Fruit fly (Drosophila melanogaster) whole organism, embryonic: ENCODE measurements around the gene CG11454.

Experiments
- CG12219 ChIP-seq: fragments of 200-800 bp; sonication (Bioruptor generic); optimal IDR thresholded peaks from 3 replicates; lab custom pipeline; 2018; ENCODE audit warnings: missing biosample characterization, mild to moderate bottlenecking, missing genetic modification characterization
- CG1233 ChIP-seq: fragments of 200-800 bp; sonication (Bioruptor generic); optimal IDR thresholded peaks from 4 replicates; lab custom pipeline; 2018; ENCODE audit warnings: missing biosample characterization, mild to moderate bottlenecking, missing genetic modification characterization
- CG13894 ChIP-seq: fragments of 200-800 bp; sonication (Bioruptor generic); optimal IDR thresholded peaks from 3 replicates; lab custom pipeline; 2018; ENCODE audit warnings: missing biosample characterization, mild to moderate bottlenecking, missing genetic modification characterization, moderate library complexity
- chif ChIP-seq, 2 experiments: fragments of 200-800 bp; sonication (Bioruptor generic); optimal IDR thresholded peaks; 3 replicates each; lab custom pipeline; 2016; ENCODE audit warnings: missing biosample characterization in 2 of 2, missing genetic modification characterization in 2 of 2
- dan ChIP-seq: fragments of 200-800 bp; sonication (Bioruptor generic); IDR thresholded peaks from 2 replicates; pipeline ENCODE4 v1.3.6; 2022; ENCODE audit warnings: missing biosample characterization, missing genetic modification characterization
- ftz-f1 ChIP-seq: fragments of 200-800 bp; sonication (Bioruptor generic); optimal IDR thresholded peaks from 2 replicates; lab custom pipeline; 2016; ENCODE audit warnings: missing biosample characterization, missing genetic modification characterization
- pzg ChIP-seq: fragments of 200-800 bp; sonication (Bioruptor generic); optimal IDR thresholded peaks from 3 replicates; lab custom pipeline; 2018; ENCODE audit warnings: missing biosample characterization, mild to moderate bottlenecking, missing genetic modification characterization, moderate library complexity
- tio ChIP-seq: fragments of 200-800 bp; sonication (Bioruptor generic); optimal IDR thresholded peaks from 2 replicates; lab custom pipeline; 2017; ENCODE audit warnings: missing biosample characterization, missing genetic modification characterization, inconsistent platforms

DNA sequence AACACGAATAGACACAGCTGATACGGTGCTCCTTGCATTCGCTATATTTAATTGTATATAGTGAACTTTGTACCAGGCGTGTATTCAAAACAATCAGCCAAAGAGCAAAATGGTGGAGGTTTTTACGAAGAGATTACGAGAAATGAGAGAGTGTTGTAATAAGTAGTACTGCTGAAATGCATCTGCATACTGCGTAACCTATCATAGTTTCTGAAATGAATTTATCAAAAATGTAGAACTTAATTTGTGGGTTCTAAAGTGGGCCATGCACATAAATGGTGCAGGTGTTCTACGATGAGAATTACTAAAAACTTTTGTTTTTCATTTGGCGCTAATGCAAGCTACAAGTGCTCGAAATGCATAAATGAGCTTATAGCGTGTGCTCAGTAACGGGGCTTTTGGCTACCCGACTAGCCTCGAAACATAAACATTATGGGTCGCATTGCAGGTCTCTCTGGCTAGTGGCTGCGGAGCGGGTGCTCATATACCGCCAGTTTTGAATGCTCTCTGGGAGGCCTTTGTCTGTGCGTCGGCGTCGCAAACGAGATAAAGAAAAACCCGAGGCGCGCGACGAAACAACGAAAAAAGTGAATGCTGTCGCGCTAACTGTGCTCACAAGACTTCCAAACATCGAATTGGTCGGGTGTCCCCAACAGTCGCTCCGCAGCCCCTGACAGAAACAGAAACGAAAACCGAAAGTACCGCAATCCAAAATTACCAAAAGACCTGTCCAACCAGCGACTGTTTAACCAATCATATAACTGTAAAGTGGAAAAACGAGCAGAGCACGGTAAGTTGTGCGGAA is 11.5 kb upstream of the CG11454 start, which contains the start of gene Gs1:
- TF ChIP-seq CG13894: peak; percentile 67
- no peak for TF ChIP-seq dan (GFP tag; lab: Robert Waterston, UW)
- peak; percentile 37 for TF ChIP-seq CG1233
- TF ChIP-seq ftz-f1 (GFP tag; lab: Kevin White, UChicago): peak; percentile 89
- no peak for TF ChIP-seq chif (GFP tag; optimal IDR thresholded peaks at IDR 0.05; lab: Kevin White, UChicago)
- no peak for TF ChIP-seq pzg (GFP tag; lab: Kevin White, UChicago)
- TF ChIP-seq CG12219: peak; percentile 34
- no peak for TF ChIP-seq tio (GFP tag; lab: Kevin White, UChicago)
